Worm (Caenorhabditis elegans) whole organism, L1 larva: ENCODE measurements around the gene csn-1.
A peak's percentile ranks its signal among the peaks of the same experiment; 100 is the strongest.
"Not testable (repeated sequence)": the region's sequence is repeated elsewhere in the genome, so short reads cannot be mapped to it uniquely, and the experiment has no call there.

Source experiments
- C04F5.9 ChIP-seq: sonication (generic microtip); optimal IDR thresholded peaks from 2 replicates; lab custom pipeline; 2016; ENCODE audit warnings: missing genetic modification characterization, missing compliant biosample characterization
- C16A3.4 ChIP-seq: fragments of 150-350 bp; optimal IDR thresholded peaks from 2 replicates; lab custom pipeline; 2014; ENCODE audit warnings: missing biosample characterization, missing genetic modification characterization
- Y116A8C.19 ChIP-seq: sonication (generic microtip); optimal IDR thresholded peaks from 2 replicates; lab custom pipeline; 2016; ENCODE audit warnings: missing compliant biosample characterization, missing genetic modification characterization, borderline replicate concordance
- aly-2 ChIP-seq: fragments of 150-350 bp; optimal IDR thresholded peaks from 2 replicates; lab custom pipeline; 2014; ENCODE audit warnings: missing biosample characterization, missing genetic modification characterization
- ama-1 ChIP-seq: fragments of 150-350 bp; optimal IDR thresholded peaks from 2 replicates; lab custom pipeline; 2014
- blmp-1 ChIP-seq: fragments of 150-350 bp; optimal IDR thresholded peaks from 2 replicates; lab custom pipeline; 2014; ENCODE audit warnings: missing biosample characterization, missing genetic modification characterization
- ceh-8 ChIP-seq: fragments of 200-800 bp; sonication (Bioruptor generic); optimal IDR thresholded peaks from 2 replicates; lab custom pipeline; 2018; ENCODE audit warnings: mild to moderate bottlenecking, missing genetic modification characterization, moderate library complexity, missing compliant biosample characterization
- ceh-88 ChIP-seq: fragments of 200-800 bp; sonication (Bioruptor generic); IDR thresholded peaks from 2 replicates; pipeline ENCODE4 v1.3.6; 2022; ENCODE audit warnings: missing genetic modification characterization, missing compliant biosample characterization
- ces-1 ChIP-seq: fragments of 150-350 bp; optimal IDR thresholded peaks from 2 replicates; lab custom pipeline; 2014; ENCODE audit warnings: missing biosample characterization, missing genetic modification reagents, missing genetic modification characterization
- dpl-1 ChIP-seq, 3 experiments: fragments of 150-350 bp in 2 of 3; sonication (generic microtip) in 1 of 3; optimal IDR thresholded peaks; 2 replicates each; lab custom pipeline; 2014 to 2017; ENCODE audit warnings: missing biosample characterization in 3 of 3, missing genetic modification characterization in 3 of 3, missing genetic modification reagents in 3 of 3
- dsc-1 ChIP-seq: sonication (generic microtip); optimal IDR thresholded peaks from 2 replicates; lab custom pipeline; 2016; ENCODE audit warnings: mild to moderate bottlenecking, missing genetic modification characterization, missing compliant biosample characterization
- efl-1 ChIP-seq, 4 experiments: fragments of 150-350 bp; optimal IDR thresholded peaks in 3 of 4; peaks in 1 of 4; 1 replicate in 1 of 4; 2 replicates in 3 of 4; lab custom pipeline; 2014; ENCODE audit warnings: missing biosample characterization in 2 of 4, missing genetic modification characterization in 2 of 4, missing genetic modification reagents in 2 of 4
- elt-2 ChIP-seq: sonication (generic microtip); optimal IDR thresholded peaks from 2 replicates; lab custom pipeline; 2016; ENCODE audit warnings: missing genetic modification characterization, mild to moderate bottlenecking, inconsistent platforms, missing compliant biosample characterization, missing genetic modification reagents
- fkh-4 ChIP-seq: sonication (generic microtip); optimal IDR thresholded peaks from 2 replicates; lab custom pipeline; 2016; ENCODE audit warnings: missing compliant biosample characterization, missing genetic modification characterization, borderline replicate concordance
- grh-1 ChIP-seq: fragments of 200-800 bp; sonication (Bioruptor generic); IDR thresholded peaks from 2 replicates; pipeline ENCODE4 v1.3.6; 2022; ENCODE audit warnings: missing genetic modification reagents, missing genetic modification characterization, missing compliant biosample characterization
- hlh-4 ChIP-seq: sonication (generic microtip); optimal IDR thresholded peaks from 2 replicates; lab custom pipeline; 2016; ENCODE audit warnings: mild to moderate bottlenecking, missing genetic modification characterization, missing compliant biosample characterization
- irx-1 ChIP-seq: sonication (generic microtip); optimal IDR thresholded peaks from 2 replicates; lab custom pipeline; 2016; ENCODE audit warnings: missing genetic modification characterization, missing compliant biosample characterization
- isw-1 ChIP-seq: fragments of 200-800 bp; sonication (Bioruptor generic); IDR thresholded peaks from 2 replicates; pipeline ENCODE4 v1.3.6; 2022; ENCODE audit warnings: missing genetic modification characterization, missing compliant biosample characterization
- lin-35 ChIP-seq, 2 experiments: fragments of 150-350 bp; optimal IDR thresholded peaks; 2 replicates each; lab custom pipeline; 2014; ENCODE audit warnings: missing biosample characterization in 2 of 2, missing genetic modification characterization in 2 of 2, missing genetic modification reagents in 2 of 2
- lin-39 ChIP-seq: fragments of 150-350 bp; optimal IDR thresholded peaks from 2 replicates; lab custom pipeline; 2014; ENCODE audit warnings: missing biosample characterization, missing genetic modification reagents, missing genetic modification characterization
- lsy-2 ChIP-seq, 2 experiments: fragments of 150-350 bp; optimal IDR thresholded peaks; 2 replicates each; lab custom pipeline; 2014; ENCODE audit warnings: missing biosample characterization in 2 of 2, missing genetic modification characterization in 2 of 2
- mef-2 ChIP-seq: fragments of 150-350 bp; optimal IDR thresholded peaks from 2 replicates; lab custom pipeline; 2014; ENCODE audit warnings: missing biosample characterization, missing genetic modification characterization
- nhr-11 ChIP-seq: fragments of 150-350 bp; optimal IDR thresholded peaks from 2 replicates; lab custom pipeline; 2014; ENCODE audit warnings: missing biosample characterization, missing genetic modification characterization
- nhr-20 ChIP-seq: sonication (generic microtip); optimal IDR thresholded peaks from 2 replicates; lab custom pipeline; 2016; ENCODE audit warnings: mild to moderate bottlenecking, missing genetic modification characterization, missing compliant biosample characterization
- nhr-47 ChIP-seq: sonication (generic microtip); optimal IDR thresholded peaks from 2 replicates; lab custom pipeline; 2016; ENCODE audit warnings: mild to moderate bottlenecking, missing genetic modification characterization, moderate library complexity, missing compliant biosample characterization
- nhr-76 ChIP-seq: sonication (generic microtip); optimal IDR thresholded peaks from 2 replicates; lab custom pipeline; 2017; ENCODE audit warnings: missing biosample characterization, missing genetic modification characterization
- nhr-84 ChIP-seq: sonication (generic microtip); optimal IDR thresholded peaks from 2 replicates; lab custom pipeline; 2017; ENCODE audit warnings: missing biosample characterization, missing genetic modification characterization
- nhr-85 ChIP-seq: sonication (generic microtip); peaks from one replicate; lab custom pipeline; 2016; ENCODE audit warnings: missing genetic modification characterization, inconsistent platforms, missing compliant biosample characterization
- nhr-90 ChIP-seq: sonication (generic microtip); optimal IDR thresholded peaks from 2 replicates; lab custom pipeline; 2016; ENCODE audit warnings: mild to moderate bottlenecking, missing genetic modification characterization, missing compliant biosample characterization; ENCODE audit not compliant: poor library complexity
- pqm-1 ChIP-seq: sonication (generic microtip); optimal IDR thresholded peaks from 3 replicates; lab custom pipeline; 2017; ENCODE audit warnings: missing biosample characterization, missing genetic modification characterization
- rnt-1 ChIP-seq: sonication (generic microtip); optimal IDR thresholded peaks from 2 replicates; lab custom pipeline; 2016; ENCODE audit warnings: mild to moderate bottlenecking, missing genetic modification characterization, moderate library complexity, missing compliant biosample characterization
- skn-1 ChIP-seq: fragments of 150-350 bp; optimal IDR thresholded peaks from 2 replicates; lab custom pipeline; 2014; ENCODE audit warnings: missing biosample characterization, missing genetic modification characterization
- snpc-4 ChIP-seq: fragments of 150-350 bp; optimal IDR thresholded peaks from 2 replicates; lab custom pipeline; 2014; ENCODE audit warnings: missing biosample characterization, missing genetic modification characterization
- sptf-1 ChIP-seq: fragments of 150-350 bp; optimal IDR thresholded peaks from 2 replicates; lab custom pipeline; 2014; ENCODE audit warnings: missing biosample characterization, missing genetic modification characterization
- swsn-7 ChIP-seq: sonication (generic microtip); optimal IDR thresholded peaks from 2 replicates; lab custom pipeline; 2016; ENCODE audit warnings: missing genetic modification characterization, missing compliant biosample characterization
- tbx-2 ChIP-seq: sonication (generic microtip); optimal IDR thresholded peaks from 2 replicates; lab custom pipeline; 2016; ENCODE audit warnings: missing genetic modification characterization, missing compliant biosample characterization
- unc-130 ChIP-seq: fragments of 150-350 bp; optimal IDR thresholded peaks from 2 replicates; lab custom pipeline; 2017; ENCODE audit warnings: missing biosample characterization, missing genetic modification characterization, inconsistent platforms
- unc-86 ChIP-seq: sonication (generic microtip); optimal IDR thresholded peaks from 2 replicates; lab custom pipeline; 2016; ENCODE audit warnings: missing genetic modification characterization, missing compliant biosample characterization
- unc-98 ChIP-seq: fragments of 200-800 bp; sonication (Bioruptor generic); IDR thresholded peaks from 2 replicates; pipeline ENCODE4 v1.3.6; 2022; ENCODE audit warnings: missing genetic modification characterization, missing compliant biosample characterization
- vab-15 ChIP-seq: sonication (generic microtip); optimal IDR thresholded peaks from 2 replicates; lab custom pipeline; 2017; ENCODE audit warnings: missing genotype, mild to moderate bottlenecking, missing genetic modification characterization, missing compliant biosample characterization
- xbp-1 ChIP-seq: sonication (generic microtip); optimal IDR thresholded peaks from 2 replicates; lab custom pipeline; 2016; ENCODE audit warnings: missing genetic modification characterization, missing compliant biosample characterization
- zip-4 ChIP-seq: fragments of 200-800 bp; sonication (Bioruptor generic); optimal IDR thresholded peaks from 2 replicates; lab custom pipeline; 2018; ENCODE audit warnings: mild to moderate bottlenecking, missing genetic modification characterization, moderate library complexity, missing compliant biosample characterization
- ztf-11 ChIP-seq, 2 experiments: sonication (generic microtip); optimal IDR thresholded peaks; 2 replicates each; lab custom pipeline; 2016 to 2017; ENCODE audit warnings: missing genetic modification characterization in 2 of 2, missing biosample characterization in 1 of 2, missing compliant biosample characterization in 1 of 2
- ztf-4 ChIP-seq: fragments of 150-350 bp; optimal IDR thresholded peaks from 2 replicates; lab custom pipeline; 2014; ENCODE audit warnings: missing biosample characterization, missing genetic modification characterization

The csn-1 gene

ce11 chrV:17871049-17871448, 598 bp upstream of the csn-1 start, which contains the start of gene phf-14 (continued):
- TF ChIP-seq sptf-1 (tag; lab: Kevin White, UChicago) (no peak), ces-1 (no peak)

ce11 chrV:17865309-17865708, 5.1 kb downstream of the csn-1 start, which contains the start of gene Y59A8A.8:
Gene Y59A8A.8 (plus strand): TSS chrV:17865609.
- not testable (repeated sequence) for TF ChIP-seq swsn-7, nhr-84, ztf-4 (tag; lab: Kevin White, UChicago)

- TF ChIP-seq vab-15 (tag; lab: Kevin White, UChicago) (no peak), swsn-7 (tag; lab: Kevin White, UChicago) (no peak), xbp-1 (tag; lab: Kevin White, UChicago) (no peak), snpc-4 (tag; lab: Kevin White, UChicago) (no peak), elt-2 (tag; lab: Kevin White, UChicago) (no peak), pqm-1 (tag; lab: Kevin White, UChicago) (no peak), unc-98 (GFP tag; lab: Robert Waterston, UW) (no peak), nhr-76 (tag; lab: Kevin White, UChicago) (no peak), tbx-2 (tag; lab: Kevin White, UChicago) (no peak), mef-2 (no peak), nhr-84 (tag; lab: Kevin White, UChicago) (no peak), nhr-11 (tag; lab: Kevin White, UChicago) (no peak), C04F5.9 (no peak), unc-86 (no peak), ceh-8 (GFP tag; lab: Kevin White, UChicago) (no peak), grh-1 (GFP tag; lab: Robert Waterston, UW) (no peak), dpl-1 (GFP tag; optimal IDR thresholded peaks at IDR 0.05; lab: Kevin White, UChicago) (no peak)
Measured at ce11 chrV:17859519-17859918, 10.9 kb downstream of the csn-1 start.

DNA sequence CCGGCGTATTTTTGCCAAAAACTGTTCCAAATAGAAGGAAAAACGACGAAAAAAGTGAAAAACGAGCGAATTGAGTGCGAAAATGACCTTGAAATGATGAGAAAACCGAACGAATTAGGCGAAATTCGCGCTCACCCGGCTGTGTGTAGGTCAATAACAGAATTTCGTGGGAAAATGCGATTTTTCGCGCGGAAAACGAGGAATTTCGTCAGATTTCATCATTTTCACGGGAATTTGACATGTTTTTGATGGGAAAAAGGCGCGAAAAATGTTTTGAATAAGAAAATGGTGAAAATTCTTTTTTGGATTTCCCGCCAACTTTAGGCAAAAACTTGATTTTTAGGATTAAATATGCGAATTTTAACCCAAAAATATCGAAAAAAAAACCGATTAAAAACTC, 11.4 kb downstream of the csn-1 start:
- peak; percentile 86 for TF ChIP-seq blmp-1 (tag; lab: Kevin White, UChicago)
- TF ChIP-seq skn-1 (tag; lab: Kevin White, UChicago) = peak; percentile 65
- TF ChIP-seq efl-1 (optimal IDR thresholded peaks at IDR 0.05; lab: Kevin White, UChicago) = peak in 1 of 2 experiments; percentile 4
- no peak for TF ChIP-seq efl-1 (GFP tag; optimal IDR thresholded peaks at IDR 0.05 in 1 of 2; lab: Kevin White, UChicago)
- peak in 1 of 3 experiments; percentile 7 for TF ChIP-seq dpl-1 (GFP tag; optimal IDR thresholded peaks at IDR 0.05; lab: Kevin White, UChicago)
- no peak for TF ChIP-seq nhr-20
- TF ChIP-seq isw-1 (GFP tag; lab: Robert Waterston, UW) = no peak
- TF ChIP-seq, all 84 proteins: peak for 4

DNA sequence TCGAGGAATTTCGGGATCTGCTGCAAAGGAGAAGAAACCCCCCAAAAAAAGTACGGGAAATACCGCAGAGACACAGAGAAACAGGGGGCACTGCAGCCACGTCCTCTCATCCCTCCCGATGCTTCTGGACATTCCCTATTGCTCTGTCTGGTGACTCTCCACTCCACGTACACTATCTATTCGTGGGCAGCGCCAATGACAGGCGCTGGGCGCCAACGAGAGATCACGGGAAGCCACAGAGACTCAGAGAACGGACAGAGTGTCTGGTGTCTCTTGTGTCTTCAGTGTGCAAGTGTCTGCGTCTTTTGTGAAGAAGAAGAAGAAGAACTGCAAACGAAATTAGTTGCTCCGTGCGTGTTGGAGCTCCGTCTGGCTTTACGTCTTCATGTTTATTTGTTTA, 12.6 kb downstream of the csn-1 start:
- peak; percentile 63 for TF ChIP-seq irx-1
- TF ChIP-seq ces-1 = peak; percentile 62
- TF ChIP-seq ztf-4 (tag; lab: Kevin White, UChicago) = peak; percentile 86
- peak; percentile 77 to 81 for TF ChIP-seq lin-35 (GFP tag; optimal IDR thresholded peaks at IDR 0.05; lab: Kevin White, UChicago)
- peak; percentile 60 for TF ChIP-seq snpc-4 (tag; lab: Kevin White, UChicago)
- no peak for TF ChIP-seq rnt-1
- peak; percentile 82 to 95 for TF ChIP-seq efl-1 (optimal IDR thresholded peaks at IDR 0.05; lab: Kevin White, UChicago)
- peak; percentile 60 to 96 for TF ChIP-seq efl-1 (GFP tag; optimal IDR thresholded peaks at IDR 0.05 in 1 of 2; lab: Kevin White, UChicago)
- no peak for TF ChIP-seq sptf-1 (tag; lab: Kevin White, UChicago)
- peak; percentile 63 for TF ChIP-seq nhr-90
- TF ChIP-seq fkh-4 (tag; lab: Kevin White, UChicago) = no peak
- TF ChIP-seq Y116A8C.19 (tag; lab: Kevin White, UChicago) = no peak
- TF ChIP-seq nhr-47 = peak; percentile 92
- no peak for TF ChIP-seq nhr-76 (tag; lab: Kevin White, UChicago)
- peak; percentile 26 for TF ChIP-seq zip-4 (GFP tag; lab: Kevin White, UChicago)
- TF ChIP-seq dsc-1 (tag; lab: Kevin White, UChicago) = peak; percentile 76
- 0 out of 2 replicates have a peak, but pooled peaks have one; percentile 17 for TF ChIP-seq ceh-88 (GFP tag; lab: Robert Waterston, UW)
- TF ChIP-seq pqm-1 (tag; lab: Kevin White, UChicago) = no peak
- no peak for TF ChIP-seq unc-130 (tag; lab: Kevin White, UChicago)
- TF ChIP-seq grh-1 (GFP tag; lab: Robert Waterston, UW) = no peak
- TF ChIP-seq aly-2 (tag; lab: Kevin White, UChicago) = no peak
- peak; percentile 77 for TF ChIP-seq nhr-85
- TF ChIP-seq lin-39 (tag; lab: Kevin White, UChicago) = no peak
- peak; percentile 45 for TF ChIP-seq C16A3.4 (tag; lab: Kevin White, UChicago)
- peak in 1 of 2 experiments; percentile 44 for TF ChIP-seq ztf-11 (tag; optimal IDR thresholded peaks at IDR 0.05; lab: Kevin White, UChicago)
- TF ChIP-seq ama-1 (lab: Kevin White, UChicago) = peak; percentile 41
- TF ChIP-seq lsy-2 (tag; optimal IDR thresholded peaks at IDR 0.05; lab: Kevin White, UChicago) = peak; percentile 78 to 85
- TF ChIP-seq hlh-4 (tag; lab: Kevin White, UChicago) = no peak
